Worm (Caenorhabditis elegans): Measurements from ENCODE around the gene bcmo-2.

bcmo-2 gene

ce11 chrII:3930478-3931182, 20.0 kb upstream of the bcmo-2 start (continued):
- TF ChIP-seq swsn-7 (tag; optimal IDR thresholded peaks at IDR 0.05), result peak; percentile 45
- TF ChIP-seq aha-1 (tag; optimal IDR thresholded peaks at IDR 0.05), result no peak
- no peak for TF ChIP-seq fkh-10 (GFP tag; optimal IDR thresholded peaks at IDR 0.05)
- TF ChIP-seq ztf-4 (tag; optimal IDR thresholded peaks at IDR 0.05), result no peak
- peak; percentile 59 for TF ChIP-seq snu-23 (GFP tag; optimal IDR thresholded peaks at IDR 0.05)
- no peak for TF ChIP-seq ceh-63 (GFP tag; optimal IDR thresholded peaks at IDR 0.05)
- no peak for TF ChIP-seq hlh-17 (GFP tag; optimal IDR thresholded peaks at IDR 0.05; ENCODE audit: borderline replicate concordance)
- no peak for TF ChIP-seq ztf-11 (tag; optimal IDR thresholded peaks at IDR 0.05)

DNA sequence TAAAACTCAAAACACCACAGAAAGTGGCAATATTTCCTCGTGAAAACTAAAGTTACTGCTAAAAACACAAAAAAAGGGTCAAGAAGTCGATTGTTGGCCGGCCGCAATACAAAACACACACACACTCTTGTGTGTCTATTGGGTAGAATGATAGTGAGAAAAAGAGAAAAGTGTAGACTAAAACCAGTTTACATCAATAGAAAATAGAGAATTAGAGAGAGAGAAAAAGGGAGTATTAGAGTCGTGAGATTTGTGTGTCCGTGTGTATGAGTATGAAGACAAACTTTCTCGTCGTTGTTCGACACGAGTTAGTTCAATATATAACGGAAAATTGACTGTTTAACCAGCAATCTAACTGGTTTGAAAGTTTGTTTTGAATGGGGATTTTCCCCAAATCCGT, 18.8 kb upstream of the bcmo-2 start:
- peak; percentile 10 to 69 for TF ChIP-seq lin-35 (GFP tag; optimal IDR thresholded peaks at IDR 0.05)
- peak; percentile 7 to 61 for TF ChIP-seq lsy-2 (tag; optimal IDR thresholded peaks at IDR 0.05)
- peak; percentile 47 for TF ChIP-seq tbx-2 (tag; optimal IDR thresholded peaks at IDR 0.05)
- TF ChIP-seq nhr-77 (tag; optimal IDR thresholded peaks at IDR 0.05), result peak; percentile 33
- no peak for TF ChIP-seq ceh-8 (GFP tag; optimal IDR thresholded peaks at IDR 0.05)
- TF ChIP-seq lin-13 (GFP tag; optimal IDR thresholded peaks at IDR 0.05), result no peak
- peak in 1 of 3 experiments; percentile 6 for TF ChIP-seq ceh-82 (tag; optimal IDR thresholded peaks at IDR 0.05)
- TF ChIP-seq skn-1 (tag; optimal IDR thresholded peaks at IDR 0.05), result peak; percentile 41
- peak; percentile 80 for TF ChIP-seq blmp-1 (tag; optimal IDR thresholded peaks at IDR 0.05)
- peak in 2 of 3 experiments; percentile 26 to 48 for TF ChIP-seq dpl-1 (GFP tag; optimal IDR thresholded peaks at IDR 0.05)
- peak in 2 of 6 experiments; percentile 9 to 33 for TF ChIP-seq elt-3 (tag; optimal IDR thresholded peaks at IDR 0.05)
- peak; percentile 71 for TF ChIP-seq snu-23 (GFP tag; optimal IDR thresholded peaks at IDR 0.05)
- TF ChIP-seq C16A3.4 (tag; optimal IDR thresholded peaks at IDR 0.05), result peak; percentile 38
- TF ChIP-seq mef-2 (tag; optimal IDR thresholded peaks at IDR 0.05), result no peak
- TF ChIP-seq irx-1 (tag; optimal IDR thresholded peaks at IDR 0.05), result no peak
- peak; percentile 58 for TF ChIP-seq nhr-85 (tag)
- peak; percentile 6 to 36 for TF ChIP-seq efl-1 (optimal IDR thresholded peaks at IDR 0.05)
- TF ChIP-seq efl-1 (GFP tag; optimal IDR thresholded peaks at IDR 0.05 in 1 of 2), result peak; percentile 7 to 81
- peak; percentile 12 for TF ChIP-seq nhr-90 (tag; optimal IDR thresholded peaks at IDR 0.05; ENCODE audit: poor library complexity)
- TF ChIP-seq nhr-237 (tag; optimal IDR thresholded peaks at IDR 0.05), result peak; percentile 3
- peak; percentile 54 for TF ChIP-seq mep-1 (tag; optimal IDR thresholded peaks at IDR 0.05)
- TF ChIP-seq mab-9 (GFP tag; IDR thresholded peaks at IDR 0.05), result no peak
- TF ChIP-seq nhr-19 (GFP tag; conservative IDR thresholded peaks at IDR 0.05), result peak; percentile 19; the same call in 1 of the 2 replicates
- peak; percentile 60 for TF ChIP-seq nhr-71 (tag; optimal IDR thresholded peaks at IDR 0.05)
- no peak for TF ChIP-seq egl-27 (tag; optimal IDR thresholded peaks at IDR 0.05)
- peak; percentile 61 for TF ChIP-seq nhr-20 (tag; optimal IDR thresholded peaks at IDR 0.05)
- TF ChIP-seq lin-14 (GFP tag; optimal IDR thresholded peaks at IDR 0.05), result peak; percentile 84
- peak; percentile 85 for TF ChIP-seq grh-1 (GFP tag; IDR thresholded peaks at IDR 0.05)

DNA sequence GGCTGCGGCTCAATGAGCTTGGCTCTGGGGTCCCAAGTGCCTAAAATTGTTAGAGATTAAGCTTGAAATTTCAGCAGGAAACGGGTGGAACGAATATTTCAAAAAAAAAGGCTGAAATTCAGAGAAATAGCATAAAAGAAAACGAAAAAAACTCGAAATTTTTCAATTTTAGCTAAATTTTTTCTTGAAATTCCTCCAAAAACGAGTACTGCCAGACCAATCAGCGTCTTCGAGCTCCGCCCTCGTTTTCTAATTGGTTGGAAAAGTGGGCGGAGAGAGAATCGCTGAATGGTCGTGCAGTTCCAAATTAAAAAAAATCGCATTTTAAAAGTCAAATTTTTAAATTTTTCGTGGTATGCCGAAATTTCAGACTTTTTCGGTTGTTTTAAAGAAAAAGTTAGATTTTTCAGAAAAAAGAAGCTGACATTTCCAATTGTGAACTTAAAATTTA, 17.3 kb upstream of the bcmo-2 start, which contains the start of gene plpp-1.1:
Gene plpp-1.1, minus strand, starts transcription at position 51 of the 451 bp plus-strand sequence.
- TF ChIP-seq C04F5.9 (tag; optimal IDR thresholded peaks at IDR 0.05), result no peak
- TF ChIP-seq zip-4 (GFP tag; optimal IDR thresholded peaks at IDR 0.05), result no peak
- TF ChIP-seq ceh-90 (tag; optimal IDR thresholded peaks at IDR 0.05), result no peak
- TF ChIP-seq nhr-12 (tag; optimal IDR thresholded peaks at IDR 0.05), result no peak
- TF ChIP-seq dsc-1 (tag; optimal IDR thresholded peaks at IDR 0.05), result no peak
- no peak for TF ChIP-seq fkh-10 (GFP tag; optimal IDR thresholded peaks at IDR 0.05)
- no peak for TF ChIP-seq tbx-2 (tag; optimal IDR thresholded peaks at IDR 0.05)
- no peak for TF ChIP-seq unc-30 (tag; optimal IDR thresholded peaks at IDR 0.05)
- no peak for TF ChIP-seq hlh-17 (GFP tag; optimal IDR thresholded peaks at IDR 0.05; ENCODE audit: borderline replicate concordance)
- no peak for TF ChIP-seq dpl-1 (GFP tag; optimal IDR thresholded peaks at IDR 0.05)
- no peak for TF ChIP-seq blmp-1 (tag; optimal IDR thresholded peaks at IDR 0.05)
- TF ChIP-seq irx-1 (tag; optimal IDR thresholded peaks at IDR 0.05), result no peak
- no peak for TF ChIP-seq nhr-237 (tag; optimal IDR thresholded peaks at IDR 0.05)
- no peak for TF ChIP-seq efl-1 (optimal IDR thresholded peaks at IDR 0.05)
- TF ChIP-seq efl-1 (GFP tag; optimal IDR thresholded peaks at IDR 0.05 in 1 of 2), result no peak
- TF ChIP-seq nhr-90 (tag; optimal IDR thresholded peaks at IDR 0.05; ENCODE audit: poor library complexity), result no peak
- no peak for TF ChIP-seq unc-86 (tag; optimal IDR thresholded peaks at IDR 0.05)
- no peak for TF ChIP-seq lin-15B (tag; optimal IDR thresholded peaks at IDR 0.05)
- TF ChIP-seq isw-1 (GFP tag; IDR thresholded peaks at IDR 0.05), result no peak
- TF ChIP-seq snpc-4 (tag; optimal IDR thresholded peaks at IDR 0.05), result no peak
- no peak for TF ChIP-seq fkh-8 (tag; optimal IDR thresholded peaks at IDR 0.05)
